Fruit fly (Drosophila melanogaster): ENCODE data around the gene Xe7.

Gene Xe7

dm6 chr3R:5624115-5624878, 44.8 kb downstream of the Xe7 start, which contains the start of the genes Dph4, Spec2 and RpL13A (continued):
- TF ChIP-seq CG34406 (GFP tag; optimal IDR thresholded peaks at IDR 0.05) (peak; percentile 83), Hr4 (GFP tag; optimal IDR thresholded peaks at IDR 0.05) (no peak), dsx (GFP tag; optimal IDR thresholded peaks at IDR 0.05; ENCODE audit: poor library complexity, severe bottlenecking) (peak; percentile 38), CG6854 (GFP tag; optimal IDR thresholded peaks at IDR 0.05) (peak; percentile 95), CG1621 (tag; optimal IDR thresholded peaks at IDR 0.05) (peak; percentile 83), lz (GFP tag; optimal IDR thresholded peaks at IDR 0.05) (peak; percentile 91), CG11294 (GFP tag; IDR thresholded peaks at IDR 0.05) (no peak), CG3032 (tag; optimal IDR thresholded peaks at IDR 0.05) (peak; percentile 75), spab (GFP tag; optimal IDR thresholded peaks at IDR 0.05) (no peak)

DNA sequence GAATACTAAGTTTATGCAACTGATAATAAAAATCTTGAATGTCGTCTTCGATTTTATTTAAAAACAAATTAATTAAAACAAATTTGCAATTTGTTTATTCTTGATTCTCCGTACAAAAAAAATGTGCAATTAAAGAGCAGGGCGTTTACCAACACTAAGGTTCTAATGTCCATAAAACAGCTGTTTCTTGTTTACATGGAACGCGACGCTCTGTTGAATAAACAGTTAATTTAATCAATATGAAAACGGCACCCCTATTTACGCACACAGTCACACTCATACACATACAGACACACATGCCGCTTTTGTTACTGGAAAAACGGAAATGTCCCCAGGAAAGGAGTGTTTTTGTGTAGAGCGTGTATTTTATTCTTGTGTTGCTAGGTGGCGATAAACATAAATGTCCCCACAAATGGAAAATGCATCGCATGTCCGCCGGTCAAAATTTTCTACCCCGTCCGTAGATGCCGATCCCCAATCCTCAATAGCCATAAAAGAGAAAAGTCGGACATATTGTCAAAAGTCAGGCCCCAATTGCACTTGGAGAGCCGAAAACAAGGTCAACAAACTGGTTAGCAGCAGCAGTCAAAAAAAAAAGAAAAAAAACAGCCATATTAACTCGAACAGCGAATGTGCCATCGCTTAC, 46.0 kb downstream of the Xe7 start:
- no peak for TF ChIP-seq dsx (GFP tag; optimal IDR thresholded peaks at IDR 0.05; ENCODE audit: poor library complexity, severe bottlenecking)
- peak; percentile 67 for TF ChIP-seq vri (GFP tag; optimal IDR thresholded peaks at IDR 0.05)
- TF ChIP-seq CG6163 (GFP tag; IDR thresholded peaks at IDR 0.05): no peak
- TF ChIP-seq Sox15 (GFP tag; optimal IDR thresholded peaks at IDR 0.05): no peak
- TF ChIP-seq net (GFP tag; optimal IDR thresholded peaks at IDR 0.05): no peak
- no peak for TF ChIP-seq salr (GFP tag; optimal IDR thresholded peaks at IDR 0.05)
- TF ChIP-seq dac (GFP tag; optimal IDR thresholded peaks at IDR 0.05): no peak
- TF ChIP-seq acj6 (GFP tag; optimal IDR thresholded peaks at IDR 0.05): no peak
- peak; percentile 18 for TF ChIP-seq pdm3 (GFP tag; optimal IDR thresholded peaks at IDR 0.05)
- no peak for TF ChIP-seq CG15336 (GFP tag; IDR thresholded peaks at IDR 0.05)
- no peak for TF ChIP-seq Gug (GFP tag; IDR thresholded peaks at IDR 0.05)
- TF ChIP-seq eg (GFP tag; IDR thresholded peaks at IDR 0.05): no peak
- TF ChIP-seq esn (GFP tag; optimal IDR thresholded peaks at IDR 0.05): peak; percentile 34
- no peak for TF ChIP-seq Smox (GFP tag; optimal IDR thresholded peaks at IDR 0.05)
- peak; percentile 21 for TF ChIP-seq CG6808 (GFP tag; optimal IDR thresholded peaks at IDR 0.05)
- no peak for TF ChIP-seq CG11762 (GFP tag; optimal IDR thresholded peaks at IDR 0.05; ENCODE audit: insufficient read depth)
- TF ChIP-seq CG31627 (GFP tag; optimal IDR thresholded peaks at IDR 0.05): no peak
- TF ChIP-seq CG3032 (tag; optimal IDR thresholded peaks at IDR 0.05): no peak
- TF ChIP-seq CG4318 (GFP tag; optimal IDR thresholded peaks at IDR 0.05): no peak
- TF ChIP-seq fd59A (GFP tag; optimal IDR thresholded peaks at IDR 0.05): peak; percentile 8
- no peak for TF ChIP-seq CG11294 (GFP tag; IDR thresholded peaks at IDR 0.05)
- TF ChIP-seq Eip78C (GFP tag): peak; percentile 74
- TF ChIP-seq CG11902 (GFP tag; optimal IDR thresholded peaks at IDR 0.05): no peak
- TF ChIP-seq CG8119 (GFP tag; IDR thresholded peaks at IDR 0.05): no peak
- peak; percentile 33 for TF ChIP-seq CG6792 (GFP tag; optimal IDR thresholded peaks at IDR 0.05)
- peak; percentile 29 for TF ChIP-seq Hr4 (GFP tag; optimal IDR thresholded peaks at IDR 0.05)
- TF ChIP-seq svp (GFP tag): no peak
- no peak for TF ChIP-seq cyc (GFP tag; optimal IDR thresholded peaks at IDR 0.05)
- TF ChIP-seq CG32006 (GFP tag; optimal IDR thresholded peaks at IDR 0.05): no peak
- peak; percentile 47 for TF ChIP-seq topi (GFP tag; optimal IDR thresholded peaks at IDR 0.05)
- TF ChIP-seq Eip75B (GFP tag; optimal IDR thresholded peaks at IDR 0.05): no peak
- no peak for TF ChIP-seq Hr38 (GFP tag; optimal IDR thresholded peaks at IDR 0.05)
- peak in 1 of 2 experiments; percentile 31 for TF ChIP-seq ss (GFP tag; optimal IDR thresholded peaks at IDR 0.05)
- no peak for TF ChIP-seq CG9139 (GFP tag; optimal IDR thresholded peaks at IDR 0.05)
- TF ChIP-seq CG7368 (GFP tag; optimal IDR thresholded peaks at IDR 0.05): no peak
- peak; percentile 4 for TF ChIP-seq CG8632 (GFP tag; optimal IDR thresholded peaks at IDR 0.05)
- TF ChIP-seq fd85E (GFP tag; optimal IDR thresholded peaks at IDR 0.05): no peak
- TF ChIP-seq Ets21C (GFP tag; optimal IDR thresholded peaks at IDR 0.05): no peak
- no peak for TF ChIP-seq Lpt (GFP tag; optimal IDR thresholded peaks at IDR 0.05)
- TF ChIP-seq CG10669 (GFP tag; optimal IDR thresholded peaks at IDR 0.05): peak; percentile 29
- no peak for TF ChIP-seq CG8319 (GFP tag; optimal IDR thresholded peaks at IDR 0.05)
- peak; percentile 14 for TF ChIP-seq lz (GFP tag; optimal IDR thresholded peaks at IDR 0.05)
- TF ChIP-seq CG34406 (GFP tag; optimal IDR thresholded peaks at IDR 0.05): no peak
- no peak for TF ChIP-seq Hr39 (GFP tag; optimal IDR thresholded peaks at IDR 0.05)
